Worm (Caenorhabditis elegans) whole organism, L3 larva: ENCODE results near the gene nhr-134.

Source experiments
- egl-5 ChIP-seq: fragments of 150-350 bp; optimal IDR thresholded peaks from 2 replicates; lab custom pipeline; 2017; ENCODE audit warnings: missing biosample characterization, missing genetic modification reagents, missing genetic modification characterization, inconsistent platforms
- sea-2 ChIP-seq: fragments of 150-350 bp; sonication (generic microtip); optimal IDR thresholded peaks from 4 replicates; lab custom pipeline; 2014; ENCODE audit warnings: missing biosample characterization, missing genetic modification reagents, missing genetic modification characterization
- unc-62 ChIP-seq: fragments of 150-350 bp; sonication (generic microtip); optimal IDR thresholded peaks from 4 replicates; lab custom pipeline; 2014; ENCODE audit warnings: missing biosample characterization, missing genetic modification reagents, missing genetic modification characterization
- zag-1 ChIP-seq: fragments of 150-350 bp; optimal IDR thresholded peaks from 2 replicates; lab custom pipeline; 2014; ENCODE audit warnings: missing biosample characterization, missing genetic modification characterization
- ztf-11 ChIP-seq: fragments of 150-350 bp; optimal IDR thresholded peaks from 2 replicates; lab custom pipeline; 2014; ENCODE audit warnings: missing biosample characterization, missing genetic modification characterization

DNA sequence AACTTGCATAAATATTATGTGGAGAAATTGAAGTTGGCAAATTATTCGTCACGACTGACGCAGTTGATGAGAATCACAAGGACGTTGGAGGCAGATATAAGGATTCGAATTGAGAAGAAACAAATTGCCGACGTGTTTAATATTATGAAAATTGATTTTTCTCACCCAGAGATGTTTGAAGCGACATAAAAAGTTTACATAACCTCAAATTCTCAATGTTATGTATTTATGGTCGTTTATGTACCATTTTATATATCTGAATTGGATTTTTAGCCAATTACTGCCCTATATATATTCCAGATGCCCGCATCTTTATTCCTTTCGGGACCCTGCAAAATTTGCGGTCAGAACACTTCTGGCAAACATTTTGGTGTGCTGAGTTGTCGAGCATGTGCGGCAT is 2.2 kb upstream of the nhr-134 start, which contains the start of gene nhr-126:
- TF ChIP-seq ztf-11 (tag; lab: Kevin White, UChicago) (no peak), egl-5 (tag; lab: Kevin White, UChicago) (no peak), sea-2 (no peak), unc-62 (no peak), zag-1 (tag; lab: Kevin White, UChicago) (no peak)
